Worm (Caenorhabditis elegans) whole organism, L2 larva: Measurements from ENCODE around the gene nspc-19.

Experiments
- Y55F3AM.14 ChIP-seq: fragments of 200-800 bp; sonication (Bioruptor generic); optimal IDR thresholded peaks from 2 replicates; lab custom pipeline; 2018; ENCODE audit warnings: mild to moderate bottlenecking, missing genetic modification characterization, missing compliant biosample characterization
- ama-1 ChIP-seq: fragments of 150-350 bp; optimal IDR thresholded peaks from 2 replicates; lab custom pipeline; 2018; ENCODE audit warnings: inconsistent platforms
- blmp-1 ChIP-seq: sonication (generic microtip); optimal IDR thresholded peaks from 2 replicates; lab custom pipeline; 2017; ENCODE audit warnings: missing genetic modification characterization, mild to moderate bottlenecking, missing compliant biosample characterization, antibody characterized with exemption, moderate library complexity; ENCODE audit not compliant: insufficient read depth
- egl-27 ChIP-seq: sonication (generic microtip); optimal IDR thresholded peaks from 3 replicates; lab custom pipeline; 2017; ENCODE audit warnings: missing biosample characterization, missing genetic modification reagents, missing genetic modification characterization
- elt-3 ChIP-seq: sonication (generic microtip); optimal IDR thresholded peaks from 2 replicates; lab custom pipeline; 2017; ENCODE audit warnings: missing biosample characterization, missing genetic modification characterization
- lin-11 ChIP-seq: fragments of 150-350 bp; sonication (generic microtip); optimal IDR thresholded peaks from 2 replicates; lab custom pipeline; 2014; ENCODE audit warnings: missing biosample characterization, missing genetic modification characterization, inconsistent platforms, mixed read lengths
- lin-13 ChIP-seq: fragments of 150-350 bp; optimal IDR thresholded peaks from 2 replicates; lab custom pipeline; 2014; ENCODE audit warnings: missing biosample characterization, missing genetic modification reagents, missing genetic modification characterization
- nhr-237 ChIP-seq: fragments of 150-350 bp; optimal IDR thresholded peaks from 2 replicates; lab custom pipeline; 2014; ENCODE audit warnings: missing biosample characterization, missing genetic modification characterization
- sma-9 ChIP-seq, 2 experiments: fragments of 150-350 bp in 1 of 2; sonication (generic microtip) in 1 of 2; optimal IDR thresholded peaks; 2 replicates each; lab custom pipeline; 2014 to 2016; ENCODE audit warnings: missing genetic modification characterization in 2 of 2, mild to moderate bottlenecking in 1 of 2, missing biosample characterization in 1 of 2, missing compliant biosample characterization in 1 of 2, missing genetic modification reagents in 1 of 2, moderate library complexity in 1 of 2
- snpc-4 ChIP-seq: fragments of 150-350 bp; optimal IDR thresholded peaks from 2 replicates; lab custom pipeline; 2014; ENCODE audit warnings: missing biosample characterization, missing genetic modification characterization
- unc-39 ChIP-seq: fragments of 150-350 bp; optimal IDR thresholded peaks from 2 replicates; lab custom pipeline; 2014; ENCODE audit warnings: missing biosample characterization, missing genetic modification characterization
- unc-55 ChIP-seq: fragments of 150-350 bp; sonication (generic microtip); optimal IDR thresholded peaks from 3 replicates; lab custom pipeline; 2014; ENCODE audit warnings: missing biosample characterization, missing genetic modification reagents, missing genetic modification characterization
- unc-62 ChIP-seq: fragments of 150-350 bp; optimal IDR thresholded peaks from 2 replicates; lab custom pipeline; 2014; ENCODE audit warnings: missing biosample characterization, missing genetic modification reagents, missing genetic modification characterization
- ztf-11 ChIP-seq: sonication (generic microtip); optimal IDR thresholded peaks from 2 replicates; lab custom pipeline; 2017; ENCODE audit warnings: missing biosample characterization, missing genetic modification characterization

DNA sequence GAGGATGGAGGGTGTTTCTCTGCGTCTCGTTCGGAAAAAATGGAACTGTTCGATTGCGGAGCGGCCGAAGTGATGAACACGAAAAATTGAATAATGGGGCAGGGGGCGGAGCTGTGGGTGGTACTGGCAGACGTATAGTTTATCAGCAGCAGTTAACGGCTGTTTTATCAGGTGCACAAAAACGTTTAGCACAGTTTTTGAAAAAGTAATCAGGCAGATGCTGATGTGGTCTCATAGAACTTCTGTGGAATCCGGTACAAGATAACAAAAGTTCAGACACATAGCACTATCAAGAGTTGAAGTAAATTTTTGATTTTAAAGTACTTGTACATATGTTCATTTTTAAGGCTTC is 24.0 kb upstream of the nspc-19 start:
- TF ChIP-seq ama-1 (lab: Kevin White, UChicago) (no peak), nhr-237 (no peak), snpc-4 (no peak), egl-27 (tag; lab: Kevin White, UChicago) (no peak), elt-3 (tag; lab: Kevin White, UChicago) (no peak), Y55F3AM.14 (GFP tag; lab: Kevin White, UChicago) (peak; percentile 11), blmp-1 (tag; lab: Kevin White, UChicago) (no peak), unc-39 (tag; lab: Kevin White, UChicago) (no peak), lin-13 (GFP tag; lab: Kevin White, UChicago) (no peak), ztf-11 (no peak), sma-9 (GFP tag; optimal IDR thresholded peaks at IDR 0.05; lab: Kevin White, UChicago) (peak; percentile 60), sma-9 (tag; optimal IDR thresholded peaks at IDR 0.05; lab: Kevin White, UChicago) (no peak), lin-11 (tag; lab: Kevin White, UChicago) (no peak), unc-55 (GFP tag; lab: Kevin White, UChicago) (no peak), unc-62 (no peak)
